Worm (Caenorhabditis elegans): ENCODE data around the gene alh-8.

ce11 chrII:11705787-11706186 is 23.1 kb upstream of the alh-8 start, which contains the start of gene VF13D12L.3:
- no peak for TF ChIP-seq snpc-4 (tag; optimal IDR thresholded peaks at IDR 0.05)
- no peak for TF ChIP-seq lin-13 (GFP tag; optimal IDR thresholded peaks at IDR 0.05)
- TF ChIP-seq ztf-4 (tag; optimal IDR thresholded peaks at IDR 0.05): no peak
- TF ChIP-seq ceh-82 (tag; optimal IDR thresholded peaks at IDR 0.05): no peak
- TF ChIP-seq elt-1 (tag; optimal IDR thresholded peaks at IDR 0.05): no peak
- no peak for TF ChIP-seq mdl-1 (tag; optimal IDR thresholded peaks at IDR 0.05)
- TF ChIP-seq alr-1 (tag; optimal IDR thresholded peaks at IDR 0.05): no peak
- TF ChIP-seq gmeb-1 (tag; optimal IDR thresholded peaks at IDR 0.05): no peak
- no peak for TF ChIP-seq mab-5 (tag; optimal IDR thresholded peaks at IDR 0.05)
- TF ChIP-seq elt-3 (tag; optimal IDR thresholded peaks at IDR 0.05): no peak
- no peak for TF ChIP-seq zag-1 (tag; optimal IDR thresholded peaks at IDR 0.05)
- TF ChIP-seq unc-62 (GFP tag; optimal IDR thresholded peaks at IDR 0.05): no peak

Data from whole organism, L2 larva.